Fruit fly (Drosophila melanogaster): ENCODE measurements around the gene Vps24.

The Vps24 gene

DNA sequence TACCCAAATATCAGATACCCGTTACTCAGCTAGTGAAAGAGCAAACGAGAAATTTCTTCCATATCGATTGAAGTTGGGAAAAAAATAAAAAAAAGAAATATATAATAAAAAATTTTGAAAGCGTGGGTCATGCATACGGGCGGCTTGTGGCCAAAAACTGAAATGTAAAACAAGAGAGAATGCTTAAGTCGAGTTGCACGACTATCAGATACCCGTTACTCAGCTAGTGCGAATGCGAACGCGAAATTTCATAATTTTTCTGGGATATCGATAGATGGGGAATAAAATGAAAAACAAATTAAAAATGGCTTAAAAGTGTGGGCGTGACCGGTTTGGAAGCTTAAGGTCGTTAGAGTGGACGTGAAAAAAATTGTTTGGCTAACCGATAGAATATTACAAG, 42.4 kb downstream of the Vps24 start (continued):
- TF ChIP-seq inv (GFP tag; IDR thresholded peaks at IDR 0.05; ENCODE audit: partially characterized antibody) (no peak), CG6813 (GFP tag; optimal IDR thresholded peaks at IDR 0.05) (no peak), nau (GFP tag; optimal IDR thresholded peaks at IDR 0.05) (no peak), pros (GFP tag; optimal IDR thresholded peaks at IDR 0.05) (no peak), Elba2 (GFP tag; optimal IDR thresholded peaks at IDR 0.05) (no peak), ERR (GFP tag; optimal IDR thresholded peaks at IDR 0.05) (no peak), CG6272 (GFP tag; IDR thresholded peaks at IDR 0.05) (no peak), phol (tag; optimal IDR thresholded peaks at IDR 0.05) (no peak), HLH54F (GFP tag; optimal IDR thresholded peaks at IDR 0.05) (no peak), nerfin-2 (GFP tag; IDR thresholded peaks at IDR 0.05; ENCODE audit: partially characterized antibody) (0 out of 2 replicates have a peak, but pooled peaks have one; percentile 43)

DNA sequence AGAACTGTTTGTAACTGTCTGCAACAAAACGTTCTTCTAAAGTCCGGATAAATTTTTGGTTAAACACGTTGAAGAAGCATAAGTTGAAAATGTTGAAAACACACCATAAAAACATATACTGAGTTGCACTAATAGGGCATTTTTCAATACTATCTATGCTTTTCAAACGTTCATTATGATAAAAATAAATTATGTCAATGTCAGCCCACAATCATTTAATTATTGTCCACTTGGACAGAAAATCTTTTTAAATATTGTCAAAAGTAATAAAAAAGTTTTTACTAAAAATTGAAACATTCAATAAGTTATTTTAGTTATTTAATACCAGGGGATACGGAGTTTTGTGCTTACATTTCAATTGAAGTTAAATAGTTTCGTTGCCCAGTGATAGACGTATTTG, 44.3 kb downstream of the Vps24 start, which contains the start of gene CG1092:
Gene CG1092 (plus strand): TSS at position 301 of the 400 bp plus-strand sequence.
- TF ChIP-seq grau (tag; optimal IDR thresholded peaks at IDR 0.05) (no peak), CG14860 (GFP tag; IDR thresholded peaks at IDR 0.05; ENCODE audit: partially characterized antibody) (no peak), NK7.1 (GFP tag; optimal IDR thresholded peaks at IDR 0.05) (no peak), Drgx (GFP tag; IDR thresholded peaks at IDR 0.05) (no peak), CG15601 (tag; optimal IDR thresholded peaks at IDR 0.05) (no peak), dm (GFP tag; optimal IDR thresholded peaks at IDR 0.05) (no peak), CG10209 (GFP tag; optimal IDR thresholded peaks at IDR 0.05) (no peak), odd (GFP tag; optimal IDR thresholded peaks at IDR 0.05) (no peak), CG7357 (GFP tag; IDR thresholded peaks at IDR 0.05) (no peak), Trl (optimal IDR thresholded peaks at IDR 0.05) (no peak), Trl (GFP tag; optimal IDR thresholded peaks at IDR 0.05) (no peak), CG17802 (tag; optimal IDR thresholded peaks at IDR 0.05) (no peak), CG4282 (GFP tag; optimal IDR thresholded peaks at IDR 0.05) (no peak), kay (GFP tag; optimal IDR thresholded peaks at IDR 0.05) (no peak), CG12219 (GFP tag; optimal IDR thresholded peaks at IDR 0.05) (no peak), pb (GFP tag; optimal IDR thresholded peaks at IDR 0.05) (no peak)
